Worm (Caenorhabditis elegans) whole organism, L3 larva: ENCODE results near the gene seld-1.

ENCODE experiments used
- R02D3.7 ChIP-seq: fragments of 150-350 bp; optimal IDR thresholded peaks from 2 replicates; lab custom pipeline; 2014; ENCODE audit warnings: missing biosample characterization, missing genetic modification characterization
- ZK546.5 ChIP-seq: sonication (generic microtip); optimal IDR thresholded peaks from 2 replicates; lab custom pipeline; 2017; ENCODE audit warnings: missing biosample characterization, missing genetic modification characterization
- ama-1 ChIP-seq: fragments of 150-350 bp; optimal IDR thresholded peaks from 2 replicates; lab custom pipeline; 2018
- elt-3 ChIP-seq, 3 experiments: fragments of 150-350 bp in 1 of 3; sonication (generic microtip) in 2 of 3; optimal IDR thresholded peaks; 2 replicates in 2 of 3; 4 replicates in 1 of 3; lab custom pipeline; 2014 to 2017; ENCODE audit warnings: missing biosample characterization in 3 of 3, missing genetic modification characterization in 3 of 3
- fkh-10 ChIP-seq: sonication (generic microtip); optimal IDR thresholded peaks from 2 replicates; lab custom pipeline; 2017; ENCODE audit warnings: missing biosample characterization, missing genetic modification reagents, missing genetic modification characterization
- lin-15B ChIP-seq: fragments of 150-350 bp; optimal IDR thresholded peaks from 2 replicates; lab custom pipeline; 2014; ENCODE audit warnings: missing biosample characterization, missing genetic modification characterization
- mml-1 ChIP-seq: fragments of 150-350 bp; sonication (generic microtip); optimal IDR thresholded peaks from 3 replicates; lab custom pipeline; 2014; ENCODE audit warnings: missing biosample characterization, missing genetic modification characterization
- nhr-67 ChIP-seq: fragments of 150-350 bp; optimal IDR thresholded peaks from 2 replicates; lab custom pipeline; 2014; ENCODE audit warnings: missing biosample characterization, missing genetic modification characterization
- unc-39 ChIP-seq: sonication (generic microtip); optimal IDR thresholded peaks from 4 replicates; lab custom pipeline; 2017; ENCODE audit warnings: missing biosample characterization, missing genetic modification characterization
- unc-62 ChIP-seq: fragments of 150-350 bp; sonication (generic microtip); optimal IDR thresholded peaks from 4 replicates; lab custom pipeline; 2014; ENCODE audit warnings: missing biosample characterization, missing genetic modification reagents, missing genetic modification characterization
- zag-1 ChIP-seq: fragments of 150-350 bp; optimal IDR thresholded peaks from 2 replicates; lab custom pipeline; 2014; ENCODE audit warnings: missing biosample characterization, missing genetic modification characterization
- ztf-11 ChIP-seq: fragments of 150-350 bp; optimal IDR thresholded peaks from 2 replicates; lab custom pipeline; 2014; ENCODE audit warnings: missing biosample characterization, missing genetic modification characterization

- TF ChIP-seq R02D3.7 (tag; lab: Kevin White, UChicago) (no peak), ama-1 (lab: Kevin White, UChicago) (no peak), nhr-67 (no peak), elt-3 (tag; optimal IDR thresholded peaks at IDR 0.05; lab: Kevin White, UChicago) (no peak), ztf-11 (tag; lab: Kevin White, UChicago) (no peak), lin-15B (no peak), unc-39 (no peak), ZK546.5 (tag; lab: Kevin White, UChicago) (no peak), unc-62 (GFP tag; lab: Kevin White, UChicago) (no peak), mml-1 (tag; lab: Kevin White, UChicago) (no peak), zag-1 (tag; lab: Kevin White, UChicago) (no peak), fkh-10 (GFP tag; lab: Kevin White, UChicago) (no peak)
Measured at ce11 chrIV:13508924-13509323, 3.7 kb downstream of the seld-1 start, which contains the start of gene afmd-2.
